Comparison of ENCODE assay signal across 2 fruit fly cellular contexts in the genomic region with DNA sequence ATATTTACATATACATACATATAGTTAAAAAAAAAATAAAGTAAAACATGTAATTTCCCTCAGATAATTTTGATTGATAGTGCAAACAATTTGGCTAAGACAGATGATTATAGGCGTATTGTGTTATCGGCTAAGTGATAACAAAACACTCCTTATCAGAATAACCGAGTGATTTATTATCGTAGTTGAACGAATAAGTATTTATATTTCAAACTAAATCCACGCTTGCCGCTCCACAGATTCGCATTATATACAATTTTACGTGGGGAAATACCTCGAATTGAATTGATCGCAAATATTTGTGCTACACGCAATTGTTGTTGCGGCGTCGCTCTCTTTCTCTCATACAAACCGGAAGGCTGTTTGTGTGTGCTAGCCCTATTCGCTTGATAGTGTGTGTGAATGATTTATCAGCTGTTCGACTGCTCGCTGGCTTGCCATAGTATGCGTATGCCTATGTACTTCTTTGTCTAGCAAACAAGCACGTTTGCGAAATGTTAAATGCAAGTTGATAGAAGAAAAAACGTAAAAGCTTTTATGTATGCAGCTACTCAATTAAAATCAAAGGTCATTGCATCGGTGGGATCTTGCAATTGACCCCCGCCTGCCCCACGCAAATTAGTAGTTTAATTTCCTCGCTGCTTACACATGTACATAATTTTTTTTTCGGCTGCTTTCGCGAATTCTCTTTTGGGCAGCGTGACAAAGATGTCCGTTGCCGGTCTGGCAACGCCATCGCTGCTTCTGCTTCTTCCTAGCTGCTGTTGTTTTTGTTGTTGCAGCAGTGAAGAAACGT.
A peak's percentile ranks its signal among the peaks of the same experiment; 100 is the strongest.
TF ChIP-seq lines count a peak whose summit lies in the region.

No protein-coding gene starts in this region.

TF ChIP-seq in whole organism, embryonic, 481 proteins besides CTCF, POLR2A, EP300 and RAD21 (continued from another document and continues in another):
- TF ChIP-seq her (GFP tag; optimal IDR thresholded peaks at IDR 0.05; lab: Kevin White, UChicago): no peak
- no peak for TF ChIP-seq gro (GFP tag; optimal IDR thresholded peaks at IDR 0.05; lab: Kevin White, UChicago)
- peak; percentile 18 for TF ChIP-seq CG6765 (GFP tag; optimal IDR thresholded peaks at IDR 0.05; lab: Kevin White, UChicago)
- TF ChIP-seq B-H1 (GFP tag; IDR thresholded peaks at IDR 0.05; lab: Robert Waterston, UW): no peak
- no peak for TF ChIP-seq NK7.1 (GFP tag; optimal IDR thresholded peaks at IDR 0.05; lab: Kevin White, UChicago)
- TF ChIP-seq CG4282 (GFP tag; optimal IDR thresholded peaks at IDR 0.05; lab: Kevin White, UChicago): no peak
- no peak for TF ChIP-seq CG15601 (tag; optimal IDR thresholded peaks at IDR 0.05; lab: Kevin White, UChicago)
- no peak for TF ChIP-seq CG6813 (GFP tag; optimal IDR thresholded peaks at IDR 0.05; lab: Kevin White, UChicago)
- no peak for TF ChIP-seq Meics (GFP tag; optimal IDR thresholded peaks at IDR 0.05; lab: Kevin White, UChicago)
- no peak; the same call in 1 of the 2 replicates for TF ChIP-seq amos (GFP tag; IDR thresholded peaks at IDR 0.05; lab: Robert Waterston, UW; ENCODE audit: partially characterized antibody)
- TF ChIP-seq mirr (GFP tag; optimal IDR thresholded peaks at IDR 0.05; lab: Kevin White, UChicago): peak; percentile 32
- no peak for TF ChIP-seq Ada2b (GFP tag; IDR thresholded peaks at IDR 0.05; lab: Robert Waterston, UW)
- peak; percentile 12 for TF ChIP-seq jumu (GFP tag; optimal IDR thresholded peaks at IDR 0.05; lab: Kevin White, UChicago)
- no peak for TF ChIP-seq CG11085 (GFP tag; IDR thresholded peaks at IDR 0.05; lab: Robert Waterston, UW)
- no peak for TF ChIP-seq toy (GFP tag; IDR thresholded peaks at IDR 0.05; lab: Robert Waterston, UW)
- peak; percentile 22 for TF ChIP-seq CG8924 (tag; optimal IDR thresholded peaks at IDR 0.05; lab: Kevin White, UChicago)
- no peak for TF ChIP-seq CG12219 (GFP tag; optimal IDR thresholded peaks at IDR 0.05; lab: Kevin White, UChicago)
- TF ChIP-seq CG10543 (GFP tag; optimal IDR thresholded peaks at IDR 0.05; lab: Kevin White, UChicago): no peak
- peak; percentile 19 for TF ChIP-seq stwl (tag; optimal IDR thresholded peaks at IDR 0.05; lab: Kevin White, UChicago)
- TF ChIP-seq insv (GFP tag; optimal IDR thresholded peaks at IDR 0.05; lab: Kevin White, UChicago): no peak
- no peak for TF ChIP-seq CG14014 (GFP tag; IDR thresholded peaks at IDR 0.05; lab: Robert Waterston, UW)
- peak; percentile 14 for TF ChIP-seq CG15514 (GFP tag; optimal IDR thresholded peaks at IDR 0.05; lab: Kevin White, UChicago)
- TF ChIP-seq CG2202 (tag; optimal IDR thresholded peaks at IDR 0.05; lab: Kevin White, UChicago): peak; percentile 14
- 0 out of 2 replicates have a peak, but pooled peaks have one; percentile 6 for TF ChIP-seq aop (GFP tag; IDR thresholded peaks at IDR 0.05; lab: Robert Waterston, UW)
- TF ChIP-seq CG2199 (GFP tag; IDR thresholded peaks at IDR 0.05; lab: Robert Waterston, UW): no peak
- TF ChIP-seq CG34422 (GFP tag; IDR thresholded peaks at IDR 0.05; lab: Robert Waterston, UW): peak; percentile 64; the same call in 1 of the 3 replicates
- TF ChIP-seq tgo (GFP tag; IDR thresholded peaks at IDR 0.05; lab: Robert Waterston, UW): 0 out of 3 replicates have a peak, but pooled peaks have one; percentile 17
- 0 out of 4 replicates have a peak, but pooled peaks have one; percentile 28 for TF ChIP-seq chinmo (GFP tag; IDR thresholded peaks at IDR 0.05; lab: Robert Waterston, UW; ENCODE audit: partially characterized antibody)
- TF ChIP-seq CG42726 (GFP tag; IDR thresholded peaks at IDR 0.05; lab: Robert Waterston, UW; ENCODE audit: partially characterized antibody): no peak
- TF ChIP-seq tna (GFP tag; IDR thresholded peaks at IDR 0.05; lab: Robert Waterston, UW; ENCODE audit: partially characterized antibody): no peak
- TF ChIP-seq al (GFP tag; IDR thresholded peaks at IDR 0.05; lab: Robert Waterston, UW): no peak
- TF ChIP-seq HLH4C (GFP tag; IDR thresholded peaks at IDR 0.05; lab: Robert Waterston, UW; ENCODE audit: partially characterized antibody): no peak
- TF ChIP-seq sd (tag; optimal IDR thresholded peaks at IDR 0.05; lab: Kevin White, UChicago): peak; percentile 64
- no peak for TF ChIP-seq CG32767 (GFP tag; IDR thresholded peaks at IDR 0.05; lab: Robert Waterston, UW)
- peak; percentile 26; the same call in 1 of the 2 replicates for TF ChIP-seq rib (GFP tag; IDR thresholded peaks at IDR 0.05; lab: Robert Waterston, UW)
- no peak for TF ChIP-seq CoRest (tag; optimal IDR thresholded peaks at IDR 0.05; lab: Kevin White, UChicago)
- peak; percentile 13 for TF ChIP-seq Sry-δ (GFP tag; optimal IDR thresholded peaks at IDR 0.05; lab: Kevin White, UChicago)
- no peak for TF ChIP-seq Atf-2 (GFP tag; optimal IDR thresholded peaks at IDR 0.05; lab: Kevin White, UChicago)
- no peak for TF ChIP-seq crc (GFP tag; optimal IDR thresholded peaks at IDR 0.05; lab: Kevin White, UChicago)
- TF ChIP-seq Trl (optimal IDR thresholded peaks at IDR 0.05; lab: Kevin White, UChicago): peak in 1 of 2 experiments; percentile 26
- TF ChIP-seq Trl (GFP tag; optimal IDR thresholded peaks at IDR 0.05; lab: Kevin White, UChicago): no peak
- peak in 1 of 2 experiments; percentile 72 for TF ChIP-seq crp (GFP tag; optimal IDR thresholded peaks at IDR 0.05; lab: Kevin White, UChicago)
- TF ChIP-seq slou (GFP tag; optimal IDR thresholded peaks at IDR 0.05; lab: Kevin White, UChicago): no peak
- TF ChIP-seq CG3838 (GFP tag; optimal IDR thresholded peaks at IDR 0.05; lab: Kevin White, UChicago): no peak
- TF ChIP-seq gcm (GFP tag; optimal IDR thresholded peaks at IDR 0.05; lab: Kevin White, UChicago): no peak
- no peak for TF ChIP-seq fd102C (GFP tag; optimal IDR thresholded peaks at IDR 0.05; lab: Kevin White, UChicago)
- no peak for TF ChIP-seq CG6854 (GFP tag; optimal IDR thresholded peaks at IDR 0.05; lab: Kevin White, UChicago)
- peak; percentile 18 for TF ChIP-seq CG12659 (GFP tag; optimal IDR thresholded peaks at IDR 0.05; lab: Kevin White, UChicago)
- no peak for TF ChIP-seq wdn (GFP tag; IDR thresholded peaks at IDR 0.05; lab: Robert Waterston, UW)
- no peak for TF ChIP-seq Rfx (GFP tag; IDR thresholded peaks at IDR 0.05; lab: Robert Waterston, UW)
- TF ChIP-seq prd (optimal IDR thresholded peaks at IDR 0.05; lab: Kevin White, UChicago): no peak
- 0 out of 3 replicates have a peak, but pooled peaks have one; percentile 12 for TF ChIP-seq prd (GFP tag; IDR thresholded peaks at IDR 0.05; lab: Robert Waterston, UW)
- no peak for TF ChIP-seq CG4404 (GFP tag; IDR thresholded peaks at IDR 0.05; lab: Robert Waterston, UW)
- no peak for TF ChIP-seq ttk (GFP tag; IDR thresholded peaks at IDR 0.05; lab: Robert Waterston, UW)
- no peak for TF ChIP-seq sqz (GFP tag; optimal IDR thresholded peaks at IDR 0.05; lab: Kevin White, UChicago)
- no peak for TF ChIP-seq Jarid2 (GFP tag; optimal IDR thresholded peaks at IDR 0.05; lab: Kevin White, UChicago)
- no peak for TF ChIP-seq CG12299 (tag; optimal IDR thresholded peaks at IDR 0.05; lab: Kevin White, UChicago)
- TF ChIP-seq Neu2 (GFP tag; optimal IDR thresholded peaks at IDR 0.05; lab: Kevin White, UChicago; ENCODE audit: borderline replicate concordance): no peak
- TF ChIP-seq stc (GFP tag; IDR thresholded peaks at IDR 0.05; lab: Robert Waterston, UW): no peak
- peak; percentile 20 for TF ChIP-seq pho (GFP tag; optimal IDR thresholded peaks at IDR 0.05; lab: Kevin White, UChicago)
- TF ChIP-seq bab2 (GFP tag; optimal IDR thresholded peaks at IDR 0.05; lab: Kevin White, UChicago): no peak

TF ChIP-seq in whole organism, prepupa, 60 proteins besides CTCF, POLR2A, EP300 and RAD21 (continued from another document):
- no peak for TF ChIP-seq Hr39 (GFP tag; optimal IDR thresholded peaks at IDR 0.05; lab: Kevin White, UChicago)
- no peak for TF ChIP-seq fd85E (GFP tag; optimal IDR thresholded peaks at IDR 0.05; lab: Kevin White, UChicago)
- TF ChIP-seq spab (GFP tag; optimal IDR thresholded peaks at IDR 0.05; lab: Kevin White, UChicago): no peak
- no peak for TF ChIP-seq Lpt (GFP tag; optimal IDR thresholded peaks at IDR 0.05; lab: Kevin White, UChicago)
- peak; percentile 64 for TF ChIP-seq dsx (GFP tag; optimal IDR thresholded peaks at IDR 0.05; lab: Kevin White, UChicago; ENCODE audit: poor library complexity, severe bottlenecking)
- no peak for TF ChIP-seq CG6808 (GFP tag; optimal IDR thresholded peaks at IDR 0.05; lab: Kevin White, UChicago)
- no peak for TF ChIP-seq CG10669 (GFP tag; optimal IDR thresholded peaks at IDR 0.05; lab: Kevin White, UChicago)
- no peak for TF ChIP-seq topi (GFP tag; optimal IDR thresholded peaks at IDR 0.05; lab: Kevin White, UChicago)
- TF ChIP-seq pdm3 (GFP tag; optimal IDR thresholded peaks at IDR 0.05; lab: Kevin White, UChicago): no peak
- peak in 1 of 2 experiments; percentile 44 for TF ChIP-seq ss (GFP tag; optimal IDR thresholded peaks at IDR 0.05; lab: Kevin White, UChicago)
- no peak for TF ChIP-seq Met (GFP tag; optimal IDR thresholded peaks at IDR 0.05; lab: Kevin White, UChicago)
- TF ChIP-seq CG15336 (GFP tag; IDR thresholded peaks at IDR 0.05; lab: Robert Waterston, UW): 0 out of 2 replicates have a peak, but pooled peaks have one; percentile 8
- TF ChIP-seq dac (GFP tag; optimal IDR thresholded peaks at IDR 0.05; lab: Kevin White, UChicago): no peak
- no peak for TF ChIP-seq Ets21C (GFP tag; optimal IDR thresholded peaks at IDR 0.05; lab: Kevin White, UChicago)
- peak; percentile 31; the same call in 1 of the 3 replicates for TF ChIP-seq CG6163 (GFP tag; IDR thresholded peaks at IDR 0.05; lab: Robert Waterston, UW)
- TF ChIP-seq CG4318 (GFP tag; optimal IDR thresholded peaks at IDR 0.05; lab: Kevin White, UChicago): no peak
- TF ChIP-seq Sox102F (GFP tag; optimal IDR thresholded peaks at IDR 0.05; lab: Kevin White, UChicago): no peak
- TF ChIP-seq fd59A (GFP tag; optimal IDR thresholded peaks at IDR 0.05; lab: Kevin White, UChicago): peak; percentile 38
- TF ChIP-seq CG11902 (GFP tag; optimal IDR thresholded peaks at IDR 0.05; lab: Kevin White, UChicago): no peak
- TF ChIP-seq Gug (GFP tag; IDR thresholded peaks at IDR 0.05; lab: Robert Waterston, UW): 0 out of 2 replicates have a peak, but pooled peaks have one; percentile 25
- TF ChIP-seq Blimp-1 (GFP tag; optimal IDR thresholded peaks at IDR 0.05; lab: Kevin White, UChicago): no peak
- no peak for TF ChIP-seq achi (GFP tag; optimal IDR thresholded peaks at IDR 0.05; lab: Kevin White, UChicago)
- peak; percentile 21 for TF ChIP-seq CG6854 (GFP tag; optimal IDR thresholded peaks at IDR 0.05; lab: Kevin White, UChicago)
- no peak for TF ChIP-seq Smox (GFP tag; optimal IDR thresholded peaks at IDR 0.05; lab: Kevin White, UChicago)
- no peak for TF ChIP-seq CG6276 (GFP tag; optimal IDR thresholded peaks at IDR 0.05; lab: Kevin White, UChicago)
- TF ChIP-seq esn (GFP tag; optimal IDR thresholded peaks at IDR 0.05; lab: Kevin White, UChicago): peak; percentile 13
- TF ChIP-seq Hr38 (GFP tag; optimal IDR thresholded peaks at IDR 0.05; lab: Kevin White, UChicago): no peak
- TF ChIP-seq CG11762 (GFP tag; optimal IDR thresholded peaks at IDR 0.05; lab: Kevin White, UChicago; ENCODE audit: insufficient read depth): no peak
- no peak for TF ChIP-seq CG16779 (tag; optimal IDR thresholded peaks at IDR 0.05; lab: Kevin White, UChicago)
- TF ChIP-seq eg (GFP tag; IDR thresholded peaks at IDR 0.05; lab: Robert Waterston, UW): 0 out of 3 replicates have a peak, but pooled peaks have one; percentile 48
- peak; percentile 60 for TF ChIP-seq Eip78C (GFP tag; lab: Kevin White, UChicago)
- TF ChIP-seq CG11294 (GFP tag; IDR thresholded peaks at IDR 0.05; lab: Robert Waterston, UW): no peak
- no peak for TF ChIP-seq CG8319 (GFP tag; optimal IDR thresholded peaks at IDR 0.05; lab: Kevin White, UChicago)
- TF ChIP-seq CG32006 (GFP tag; optimal IDR thresholded peaks at IDR 0.05; lab: Kevin White, UChicago): no peak
- TF ChIP-seq CG3919 (GFP tag; optimal IDR thresholded peaks at IDR 0.05; lab: Kevin White, UChicago): no peak
- no peak for TF ChIP-seq Hr4 (GFP tag; optimal IDR thresholded peaks at IDR 0.05; lab: Kevin White, UChicago)
- no peak for TF ChIP-seq CG8632 (GFP tag; optimal IDR thresholded peaks at IDR 0.05; lab: Kevin White, UChicago)
TF ChIP-seq in whole organism, prepupa: peak in this region for 14.
